Worm (Caenorhabditis elegans): Measurements from ENCODE around the gene B0554.1.
A peak's percentile ranks its signal among the peaks of the same experiment; 100 is the strongest.

B0554.1 gene

ce11 chrV:462263-462662 lies 24.1 kb downstream of the B0554.1 start, which contains the start of gene nhr-202 (continued):
- TF ChIP-seq unc-98 (GFP tag; IDR thresholded peaks at IDR 0.05) (no peak), pax-3 (tag; optimal IDR thresholded peaks at IDR 0.05) (no peak), elt-3 (tag; optimal IDR thresholded peaks at IDR 0.05) (no peak), dpl-1 (GFP tag; optimal IDR thresholded peaks at IDR 0.05) (no peak), irx-1 (tag; optimal IDR thresholded peaks at IDR 0.05) (no peak), nhr-12 (tag; optimal IDR thresholded peaks at IDR 0.05) (no peak), C16A3.4 (tag; optimal IDR thresholded peaks at IDR 0.05) (no peak), ceh-8 (GFP tag; optimal IDR thresholded peaks at IDR 0.05) (no peak), lir-3 (tag; optimal IDR thresholded peaks at IDR 0.05; ENCODE audit: poor library complexity) (no peak), nhr-90 (tag; optimal IDR thresholded peaks at IDR 0.05; ENCODE audit: poor library complexity) (no peak), lin-15B (tag; optimal IDR thresholded peaks at IDR 0.05) (no peak), fkh-4 (tag; optimal IDR thresholded peaks at IDR 0.05; ENCODE audit: borderline replicate concordance) (no peak), ceh-82 (tag; optimal IDR thresholded peaks at IDR 0.05) (no peak), hlh-4 (tag; optimal IDR thresholded peaks at IDR 0.05) (no peak), nhr-77 (tag; optimal IDR thresholded peaks at IDR 0.05) (no peak)

DNA sequence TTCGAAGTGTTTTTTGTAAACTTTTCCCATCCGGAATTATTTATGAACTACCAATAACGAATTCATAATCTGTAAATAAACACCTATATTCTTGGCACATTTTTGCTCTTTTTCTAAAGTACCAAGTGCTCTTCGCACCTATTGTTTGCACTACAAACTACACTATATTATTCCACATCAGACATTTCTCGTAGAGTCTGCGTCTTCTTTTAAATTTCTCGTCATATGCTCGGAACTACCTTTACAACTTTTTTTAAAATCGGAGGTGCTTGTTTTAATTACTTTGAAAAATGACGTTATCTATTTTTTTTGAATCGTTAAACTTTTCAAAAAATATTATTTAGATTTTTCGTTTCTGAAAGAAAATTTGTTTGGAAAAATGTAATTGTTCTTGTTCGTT lies 26.6 kb downstream of the B0554.1 start, which contains the start of gene nhr-201:
Gene nhr-201 (plus strand): TSS at position 29 of the 400 bp plus-strand sequence.
- TF ChIP-seq nhr-77 (tag; optimal IDR thresholded peaks at IDR 0.05) (no peak), lin-35 (GFP tag; optimal IDR thresholded peaks at IDR 0.05) (no peak), elt-2 (tag; optimal IDR thresholded peaks at IDR 0.05) (peak; percentile 19), nhr-71 (tag; optimal IDR thresholded peaks at IDR 0.05) (peak; percentile 10), efl-1 (optimal IDR thresholded peaks at IDR 0.05) (no peak), efl-1 (GFP tag; optimal IDR thresholded peaks at IDR 0.05 in 1 of 2) (peak in 1 of 2 experiments; percentile 84), mep-1 (tag; optimal IDR thresholded peaks at IDR 0.05) (no peak), ztf-4 (tag; optimal IDR thresholded peaks at IDR 0.05) (no peak), nhr-19 (GFP tag; conservative IDR thresholded peaks at IDR 0.05) (no peak), nhr-20 (tag; optimal IDR thresholded peaks at IDR 0.05) (peak; percentile 85), unc-130 (tag; optimal IDR thresholded peaks at IDR 0.05) (no peak)

ce11 chrV:465355-465754 lies 27.2 kb downstream of the B0554.1 start:
- no peak for TF ChIP-seq F16B12.6 (tag; optimal IDR thresholded peaks at IDR 0.05)
- TF ChIP-seq mep-1 (tag; optimal IDR thresholded peaks at IDR 0.05), result peak; percentile 2
- no peak for TF ChIP-seq pax-3 (tag; optimal IDR thresholded peaks at IDR 0.05)
- TF ChIP-seq blmp-1 (tag; optimal IDR thresholded peaks at IDR 0.05), result peak; percentile 89
- peak; percentile 4 for TF ChIP-seq nhr-20 (tag; optimal IDR thresholded peaks at IDR 0.05)
- TF ChIP-seq efl-1 (optimal IDR thresholded peaks at IDR 0.05), result no peak
- TF ChIP-seq efl-1 (GFP tag; optimal IDR thresholded peaks at IDR 0.05 in 1 of 2), result no peak
- no peak for TF ChIP-seq nhr-19 (GFP tag; conservative IDR thresholded peaks at IDR 0.05)
- peak; percentile 32 for TF ChIP-seq fkh-4 (tag; optimal IDR thresholded peaks at IDR 0.05; ENCODE audit: borderline replicate concordance)
- peak; percentile 90 for TF ChIP-seq dsc-1 (tag; optimal IDR thresholded peaks at IDR 0.05)
- no peak for TF ChIP-seq nhr-77 (tag; optimal IDR thresholded peaks at IDR 0.05)
- TF ChIP-seq egl-27 (tag; optimal IDR thresholded peaks at IDR 0.05), result no peak
- no peak for TF ChIP-seq mab-9 (GFP tag; IDR thresholded peaks at IDR 0.05)
- TF ChIP-seq lin-13 (GFP tag; optimal IDR thresholded peaks at IDR 0.05), result peak; percentile 10
- no peak for TF ChIP-seq C04F5.9 (tag; optimal IDR thresholded peaks at IDR 0.05)
- TF ChIP-seq pag-3 (tag; optimal IDR thresholded peaks at IDR 0.05; ENCODE audit: borderline replicate concordance, insufficient read depth), result no peak
- TF ChIP-seq ceh-63 (GFP tag; optimal IDR thresholded peaks at IDR 0.05), result no peak
- TF ChIP-seq zip-4 (GFP tag; optimal IDR thresholded peaks at IDR 0.05), result no peak
- TF ChIP-seq lin-35 (GFP tag; optimal IDR thresholded peaks at IDR 0.05), result no peak
- TF ChIP-seq nhr-85 (tag), result peak; percentile 78
- TF ChIP-seq snu-23 (GFP tag; optimal IDR thresholded peaks at IDR 0.05), result no peak
- TF ChIP-seq nhr-71 (tag; optimal IDR thresholded peaks at IDR 0.05), result peak; percentile 45
